Worm (Caenorhabditis elegans) whole organism, L4/young adult: ENCODE measurements around the gene F28F9.2.

Source experiments
- W03F9.2 ChIP-seq: fragments of 150-350 bp; optimal IDR thresholded peaks from 2 replicates; lab custom pipeline; 2014; ENCODE audit warnings: missing biosample characterization, missing genetic modification characterization
- dao-5 ChIP-seq: sonication (generic microtip); optimal IDR thresholded peaks from 2 replicates; lab custom pipeline; 2016; ENCODE audit warnings: missing genotype, missing genetic modification characterization, moderate library complexity, missing compliant biosample characterization
- him-1 ChIP-seq: sonication (generic microtip); optimal IDR thresholded peaks from 2 replicates; lab custom pipeline; 2016; ENCODE audit warnings: missing genotype, missing genetic modification reagents, missing genetic modification characterization, missing compliant biosample characterization

DNA sequence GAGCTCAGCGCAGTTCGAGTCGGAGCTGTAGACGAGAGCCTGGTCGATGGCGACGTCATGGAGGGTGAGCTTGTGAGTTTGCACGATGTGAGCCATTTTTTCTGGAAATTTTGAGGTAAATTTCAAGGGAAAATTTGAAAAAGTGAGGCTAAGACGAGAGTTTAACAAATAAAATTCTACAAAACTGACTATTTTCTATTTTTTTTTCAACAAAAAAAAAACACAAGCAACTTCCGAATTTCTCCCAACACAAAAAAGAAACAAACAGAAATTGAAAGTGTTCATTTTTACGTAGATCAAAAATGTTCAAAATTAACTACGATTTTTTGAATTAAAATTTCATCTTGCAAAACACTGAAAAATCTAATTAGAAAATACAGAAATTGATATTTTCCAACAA lies 34.2 kb downstream of the F28F9.2 start, which contains the start of gene F37C4.5:
- no peak for TF ChIP-seq dao-5 (tag; lab: Kevin White, UChicago)
- TF ChIP-seq W03F9.2, result no peak
- no peak for TF ChIP-seq him-1 (tag; lab: Kevin White, UChicago)
